Worm (Caenorhabditis elegans) whole organism, mixed stage, embryonic: ENCODE measurements around the gene frm-3.

Experiments
- M03D4.4 ChIP-seq: sonication (generic microtip); optimal IDR thresholded peaks from 2 replicates; lab custom pipeline; 2017; ENCODE audit warnings: mild to moderate bottlenecking, missing genetic modification characterization, missing compliant biosample characterization
- blmp-1 ChIP-seq: fragments of 150-350 bp; optimal IDR thresholded peaks from 2 replicates; lab custom pipeline; 2014; ENCODE audit warnings: missing biosample characterization, missing genetic modification characterization
- ceh-43 ChIP-seq: fragments of 200-800 bp; sonication (Bioruptor generic); optimal IDR thresholded peaks from 2 replicates; lab custom pipeline; 2018; ENCODE audit warnings: mild to moderate bottlenecking, missing genetic modification characterization, moderate library complexity, missing compliant biosample characterization
- ceh-83 ChIP-seq: fragments of 200-800 bp; sonication (Bioruptor generic); optimal IDR thresholded peaks from 2 replicates; lab custom pipeline; 2018; ENCODE audit warnings: mild to moderate bottlenecking, missing genetic modification characterization, missing compliant biosample characterization
- ces-1 ChIP-seq: fragments of 150-350 bp; optimal IDR thresholded peaks from 2 replicates; lab custom pipeline; 2014; ENCODE audit warnings: missing biosample characterization, missing genetic modification reagents, missing genetic modification characterization
- cnd-1 ChIP-seq: fragments of 200-800 bp; sonication (Bioruptor generic); optimal IDR thresholded peaks from 2 replicates; lab custom pipeline; 2018; ENCODE audit warnings: mild to moderate bottlenecking, missing genetic modification characterization, missing compliant biosample characterization
- drap-1 ChIP-seq: fragments of 200-800 bp; sonication (Bioruptor generic); optimal IDR thresholded peaks from 3 replicates; lab custom pipeline; 2018; ENCODE audit warnings: mild to moderate bottlenecking, missing genetic modification characterization, missing compliant biosample characterization
- elt-1 ChIP-seq: sonication (generic microtip); optimal IDR thresholded peaks from 2 replicates; lab custom pipeline; 2017; ENCODE audit warnings: missing genetic modification characterization, mild to moderate bottlenecking, missing compliant biosample characterization, antibody characterized with exemption, moderate library complexity, borderline replicate concordance; ENCODE audit not compliant: insufficient read depth
- elt-3 ChIP-seq: fragments of 150-350 bp; optimal IDR thresholded peaks from 2 replicates; lab custom pipeline; 2014; ENCODE audit warnings: missing biosample characterization, missing genetic modification characterization
- ham-2 ChIP-seq: fragments of 200-800 bp; sonication (Bioruptor generic); optimal IDR thresholded peaks from 2 replicates; lab custom pipeline; 2018; ENCODE audit warnings: mild to moderate bottlenecking, missing genetic modification characterization, missing compliant biosample characterization
- hlh-1 ChIP-seq: fragments of 150-350 bp; optimal IDR thresholded peaks from 2 replicates; lab custom pipeline; 2014; ENCODE audit warnings: missing biosample characterization, missing genetic modification reagents, missing genetic modification characterization
- lin-13 ChIP-seq: fragments of 150-350 bp; optimal IDR thresholded peaks from 2 replicates; lab custom pipeline; 2014; ENCODE audit warnings: missing biosample characterization, missing genetic modification characterization
- lsy-2 ChIP-seq: fragments of 150-350 bp; optimal IDR thresholded peaks from 2 replicates; lab custom pipeline; 2014; ENCODE audit warnings: missing biosample characterization, missing genetic modification characterization
- mab-5 ChIP-seq: fragments of 150-350 bp; optimal IDR thresholded peaks from 2 replicates; lab custom pipeline; 2014; ENCODE audit warnings: missing biosample characterization, missing genetic modification characterization
- mep-1 ChIP-seq: fragments of 150-350 bp; optimal IDR thresholded peaks from 2 replicates; lab custom pipeline; 2017; ENCODE audit warnings: missing biosample characterization, missing genetic modification reagents, missing genetic modification characterization, inconsistent platforms
- mls-2 ChIP-seq: sonication (generic microtip); optimal IDR thresholded peaks from 2 replicates; lab custom pipeline; 2016; ENCODE audit warnings: mild to moderate bottlenecking, missing genetic modification characterization, moderate library complexity, missing compliant biosample characterization
- nhr-2 ChIP-seq: fragments of 150-350 bp; optimal IDR thresholded peaks from 2 replicates; lab custom pipeline; 2014; ENCODE audit warnings: missing biosample characterization, missing genetic modification characterization
- nhr-28 ChIP-seq: fragments of 150-350 bp; optimal IDR thresholded peaks from 2 replicates; lab custom pipeline; 2014; ENCODE audit warnings: missing biosample characterization, missing genetic modification characterization
- nhr-76 ChIP-seq: sonication (generic microtip); optimal IDR thresholded peaks from 2 replicates; lab custom pipeline; 2017; ENCODE audit warnings: missing biosample characterization, missing genetic modification characterization
- pha-4 ChIP-seq: fragments of 150-350 bp; optimal IDR thresholded peaks from 2 replicates; lab custom pipeline; 2018; ENCODE audit warnings: missing biosample characterization, missing genetic modification reagents, missing genetic modification characterization
- sem-2 ChIP-seq: fragments of 200-800 bp; sonication (Bioruptor generic); optimal IDR thresholded peaks from 2 replicates; lab custom pipeline; 2018; ENCODE audit warnings: mild to moderate bottlenecking, missing genetic modification characterization, missing compliant biosample characterization
- snpc-4 ChIP-seq: fragments of 150-350 bp; optimal IDR thresholded peaks from 2 replicates; lab custom pipeline; 2014; ENCODE audit warnings: missing biosample characterization, missing genetic modification characterization
- sptf-1 ChIP-seq: sonication (generic microtip); optimal IDR thresholded peaks from 2 replicates; lab custom pipeline; 2017; ENCODE audit warnings: mild to moderate bottlenecking, missing genetic modification characterization, moderate library complexity, missing compliant biosample characterization
- tbx-8 ChIP-seq: fragments of 200-800 bp; sonication (Bioruptor generic); optimal IDR thresholded peaks from 2 replicates; lab custom pipeline; 2018; ENCODE audit warnings: mild to moderate bottlenecking, missing genetic modification characterization, moderate library complexity, missing compliant biosample characterization
- unc-120 ChIP-seq: sonication (generic microtip); optimal IDR thresholded peaks from 2 replicates; lab custom pipeline; 2017; ENCODE audit warnings: missing genetic modification characterization, missing compliant biosample characterization; ENCODE audit not compliant: poor library complexity, severe bottlenecking
- unc-39 ChIP-seq: fragments of 150-350 bp; optimal IDR thresholded peaks from 2 replicates; lab custom pipeline; 2014; ENCODE audit warnings: missing biosample characterization, missing genetic modification characterization
- unc-62 ChIP-seq: fragments of 150-350 bp; optimal IDR thresholded peaks from 2 replicates; lab custom pipeline; 2014; ENCODE audit warnings: missing biosample characterization, missing genetic modification reagents, missing genetic modification characterization
- zip-8 ChIP-seq: fragments of 150-350 bp; optimal IDR thresholded peaks from 2 replicates; lab custom pipeline; 2014; ENCODE audit warnings: missing biosample characterization, missing genetic modification characterization

Gene frm-3

ce11 chrX:11571714-11572113 is 591 bp upstream of the frm-3 start:
- TF ChIP-seq ces-1 (peak; percentile 46), pha-4 (tag; lab: Kevin White, UChicago) (no peak)

ce11 chrX:11574167-11574566 is 1.9 kb downstream of the frm-3 start:
- no peak for TF ChIP-seq nhr-2 (tag; lab: Kevin White, UChicago)
- no peak for TF ChIP-seq sem-2 (GFP tag; lab: Kevin White, UChicago)
- TF ChIP-seq mep-1 (tag; lab: Kevin White, UChicago) = no peak
- no peak for TF ChIP-seq ceh-83 (GFP tag; lab: Kevin White, UChicago)
- TF ChIP-seq mab-5 (tag; lab: Kevin White, UChicago) = no peak
- TF ChIP-seq unc-120 (tag; lab: Kevin White, UChicago) = peak; percentile 37
- no peak for TF ChIP-seq ceh-43 (GFP tag; lab: Kevin White, UChicago)
- no peak for TF ChIP-seq zip-8 (tag; lab: Kevin White, UChicago)
- TF ChIP-seq, all 35 proteins: peak for 1

ce11 chrX:11576429-11577088 is 4.3 kb downstream of the frm-3 start:
- TF ChIP-seq unc-62 (peak; percentile 79), drap-1 (GFP tag; lab: Kevin White, UChicago) (peak; percentile 7), hlh-1 (tag; lab: Kevin White, UChicago) (peak; percentile 53), elt-1 (no peak), unc-120 (tag; lab: Kevin White, UChicago) (peak; percentile 55)

- TF ChIP-seq drap-1 (GFP tag; lab: Kevin White, UChicago) (no peak), mls-2 (tag; lab: Kevin White, UChicago) (no peak)
These were observed 13.1 kb downstream of the frm-3 start, which contains the start of gene abts-2 for ce11 chrX:11585375-11585774. TSS of gene abts-2 (plus strand) at chrX:11585675.

- TF ChIP-seq ceh-83 (GFP tag; lab: Kevin White, UChicago) = no peak
- TF ChIP-seq unc-39 (tag; lab: Kevin White, UChicago) = no peak
- no peak for TF ChIP-seq blmp-1 (tag; lab: Kevin White, UChicago)
- no peak for TF ChIP-seq nhr-28
- no peak for TF ChIP-seq M03D4.4
- no peak for TF ChIP-seq elt-3 (tag; lab: Kevin White, UChicago)
- TF ChIP-seq snpc-4 (tag; lab: Kevin White, UChicago) = no peak
- TF ChIP-seq ces-1 = no peak
These were observed 13.6 kb downstream of the frm-3 start for ce11 chrX:11585894-11586293.

- TF ChIP-seq elt-3 (tag; lab: Kevin White, UChicago) = no peak
- TF ChIP-seq nhr-28 = no peak
- TF ChIP-seq ham-2 (GFP tag; lab: Kevin White, UChicago) = no peak
- TF ChIP-seq unc-62 = no peak
- TF ChIP-seq snpc-4 (tag; lab: Kevin White, UChicago) = no peak
- TF ChIP-seq lsy-2 (tag; lab: Kevin White, UChicago) = no peak
- no peak for TF ChIP-seq tbx-8 (GFP tag; lab: Kevin White, UChicago)
These were observed 18.2 kb downstream of the frm-3 start for ce11 chrX:11590545-11590944.

- no peak for TF ChIP-seq sptf-1
- TF ChIP-seq cnd-1 (tag; lab: Kevin White, UChicago) = no peak
- TF ChIP-seq nhr-2 (tag; lab: Kevin White, UChicago) = no peak
- no peak for TF ChIP-seq unc-62
- no peak for TF ChIP-seq blmp-1 (tag; lab: Kevin White, UChicago)
- no peak for TF ChIP-seq nhr-76
- no peak for TF ChIP-seq ham-2 (GFP tag; lab: Kevin White, UChicago)
- no peak for TF ChIP-seq pha-4 (tag; lab: Kevin White, UChicago)
- TF ChIP-seq ces-1 = no peak
- TF ChIP-seq tbx-8 (GFP tag; lab: Kevin White, UChicago) = no peak
- TF ChIP-seq lin-13 (tag; lab: Kevin White, UChicago) = no peak
These were observed 19.3 kb downstream of the frm-3 start, which contains the start of gene F52D10.2 for ce11 chrX:11591620-11592019. TSS of gene F52D10.2 (minus strand) at chrX:11591720.
